Worm (Caenorhabditis elegans): Measurements from ENCODE around the gene dpy-18.

- no peak for TF ChIP-seq med-1 (GFP tag; optimal IDR thresholded peaks at IDR 0.05; ENCODE audit: insufficient read depth)
- no peak for TF ChIP-seq ztf-29 (GFP tag; IDR thresholded peaks at IDR 0.05)
- no peak for TF ChIP-seq T22C8.4 (GFP tag; IDR thresholded peaks at IDR 0.05)
- TF ChIP-seq flt-1 (GFP tag; IDR thresholded peaks at IDR 0.05), result no peak
- TF ChIP-seq cog-1 (tag; optimal IDR thresholded peaks at IDR 0.05), result no peak
- no peak for TF ChIP-seq tab-1 (GFP tag; IDR thresholded peaks at IDR 0.05)
- no peak for TF ChIP-seq ref-1 (GFP tag; conservative IDR thresholded peaks at IDR 0.05)
- TF ChIP-seq klf-2 (GFP tag; conservative IDR thresholded peaks at IDR 0.05), result no peak
Observed at ce11 chrIII:11380555-11380954, 2.8 kb upstream of the dpy-18 start.
